Fruit fly (Drosophila melanogaster): ENCODE data around the gene CG31546.

DNA sequence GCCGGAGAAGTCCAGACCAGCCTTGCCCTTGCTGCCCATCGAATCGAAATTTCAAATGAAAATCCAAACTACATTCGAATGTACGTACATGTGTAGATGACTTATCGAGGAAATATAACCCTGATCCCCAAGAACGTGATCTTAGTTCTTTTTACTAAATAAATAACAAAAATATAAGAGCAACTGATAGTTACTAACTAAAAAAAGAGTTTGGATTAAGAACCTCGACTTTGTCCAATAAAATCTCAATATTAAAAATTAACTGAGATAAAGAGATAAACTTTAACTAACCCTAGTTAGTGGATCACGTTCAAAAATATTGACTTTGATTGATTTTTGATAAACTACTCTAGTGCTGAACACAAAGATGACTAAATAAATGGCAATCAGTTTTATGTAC lies at the start of gene CG31546:
- no peak for TF ChIP-seq CG14711 (tag; optimal IDR thresholded peaks at IDR 0.05)
- no peak for TF ChIP-seq tj (GFP tag; optimal IDR thresholded peaks at IDR 0.05)
- TF ChIP-seq pad (GFP tag; optimal IDR thresholded peaks at IDR 0.05), result no peak
- TF ChIP-seq Crg-1 (GFP tag; optimal IDR thresholded peaks at IDR 0.05), result no peak
- no peak for TF ChIP-seq cic (GFP tag; optimal IDR thresholded peaks at IDR 0.05)
- TF ChIP-seq kay (GFP tag; ENCODE audit: borderline replicate concordance), result no peak
- no peak for TF ChIP-seq ovo (GFP tag; optimal IDR thresholded peaks at IDR 0.05)
- no peak for TF ChIP-seq CG1620 (GFP tag; optimal IDR thresholded peaks at IDR 0.05)
- no peak for TF ChIP-seq Hr96 (GFP tag; optimal IDR thresholded peaks at IDR 0.05)
- TF ChIP-seq Mnt (GFP tag; optimal IDR thresholded peaks at IDR 0.05), result no peak
- TF ChIP-seq CG7045 (GFP tag; optimal IDR thresholded peaks at IDR 0.05), result no peak

Data from whole organism, adult.